Worm (Caenorhabditis elegans) whole organism, early embryonic: Measurements from ENCODE around the gene clec-223.

Experiments
- B0310.2 ChIP-seq: sonication (generic microtip); optimal IDR thresholded peaks from 2 replicates; lab custom pipeline; 2016; ENCODE audit warnings: mild to moderate bottlenecking, missing genetic modification characterization, missing compliant biosample characterization
- F13C5.2 ChIP-seq: sonication (generic microtip); optimal IDR thresholded peaks from 2 replicates; lab custom pipeline; 2017; ENCODE audit warnings: mild to moderate bottlenecking, missing genetic modification characterization, inconsistent platforms, missing compliant biosample characterization
- aly-1 ChIP-seq: sonication (generic microtip); optimal IDR thresholded peaks from 2 replicates; lab custom pipeline; 2016; ENCODE audit warnings: missing genetic modification characterization, missing compliant biosample characterization
- ama-1 ChIP-seq: fragments of 150-350 bp; optimal IDR thresholded peaks from 2 replicates; lab custom pipeline; 2014
- ceh-13 ChIP-seq: fragments of 200-800 bp; sonication (Bioruptor generic); optimal IDR thresholded peaks from 2 replicates; lab custom pipeline; 2018; ENCODE audit warnings: mild to moderate bottlenecking, missing genetic modification characterization, missing compliant biosample characterization
- ceh-36 ChIP-seq: sonication (generic microtip); optimal IDR thresholded peaks from 2 replicates; lab custom pipeline; 2016; ENCODE audit warnings: missing genetic modification characterization, inconsistent platforms, missing compliant biosample characterization
- ets-7 ChIP-seq: sonication (generic microtip); optimal IDR thresholded peaks from 2 replicates; lab custom pipeline; 2016; ENCODE audit warnings: missing genotype, missing genetic modification characterization, missing compliant biosample characterization
- flt-1 ChIP-seq: fragments of 200-800 bp; sonication (Bioruptor generic); IDR thresholded peaks from 2 replicates; pipeline ENCODE4 v1.3.6; 2022; ENCODE audit warnings: missing genetic modification characterization, missing compliant biosample characterization
- hmbx-1 ChIP-seq: sonication (generic microtip); optimal IDR thresholded peaks from 2 replicates; lab custom pipeline; 2016; ENCODE audit warnings: mild to moderate bottlenecking, missing genetic modification characterization, missing compliant biosample characterization
- hmg-4 ChIP-seq: fragments of 200-800 bp; sonication (Bioruptor generic); optimal IDR thresholded peaks from 2 replicates; lab custom pipeline; 2018; ENCODE audit warnings: mild to moderate bottlenecking, missing genetic modification characterization, missing compliant biosample characterization
- hnd-1 ChIP-seq: sonication (generic microtip); optimal IDR thresholded peaks from 2 replicates; lab custom pipeline; 2016; ENCODE audit warnings: missing genetic modification characterization, missing compliant biosample characterization
- pes-1 ChIP-seq: fragments of 200-800 bp; sonication (Bioruptor generic); IDR thresholded peaks from 2 replicates; pipeline ENCODE4 v1.3.6; 2022; ENCODE audit warnings: missing genetic modification reagents, missing genetic modification characterization, missing compliant biosample characterization
- scrt-1 ChIP-seq: fragments of 200-800 bp; sonication (Bioruptor generic); IDR thresholded peaks from 2 replicates; pipeline ENCODE4 v1.3.6; 2022; ENCODE audit warnings: missing genetic modification characterization, missing compliant biosample characterization
- sea-1 ChIP-seq: fragments of 200-800 bp; sonication (Bioruptor generic); conservative IDR thresholded peaks from 2 replicates; pipeline ENCODE4 v1.3.6; 2022; ENCODE audit warnings: missing genetic modification characterization, missing compliant biosample characterization
- tbx-11 ChIP-seq: fragments of 200-800 bp; sonication (Bioruptor generic); IDR thresholded peaks from 2 replicates; pipeline ENCODE4 v1.3.6; 2022; ENCODE audit warnings: missing genetic modification characterization, missing compliant biosample characterization
- tbx-37 ChIP-seq: fragments of 200-800 bp; sonication (Bioruptor generic); conservative IDR thresholded peaks from 2 replicates; pipeline ENCODE4 v1.3.6; 2022; ENCODE audit warnings: missing genetic modification reagents, missing genetic modification characterization, missing compliant biosample characterization
- tra-4 ChIP-seq: sonication (generic microtip); optimal IDR thresholded peaks from 2 replicates; lab custom pipeline; 2017; ENCODE audit warnings: missing genetic modification characterization, missing compliant biosample characterization

clec-223 gene

DNA sequence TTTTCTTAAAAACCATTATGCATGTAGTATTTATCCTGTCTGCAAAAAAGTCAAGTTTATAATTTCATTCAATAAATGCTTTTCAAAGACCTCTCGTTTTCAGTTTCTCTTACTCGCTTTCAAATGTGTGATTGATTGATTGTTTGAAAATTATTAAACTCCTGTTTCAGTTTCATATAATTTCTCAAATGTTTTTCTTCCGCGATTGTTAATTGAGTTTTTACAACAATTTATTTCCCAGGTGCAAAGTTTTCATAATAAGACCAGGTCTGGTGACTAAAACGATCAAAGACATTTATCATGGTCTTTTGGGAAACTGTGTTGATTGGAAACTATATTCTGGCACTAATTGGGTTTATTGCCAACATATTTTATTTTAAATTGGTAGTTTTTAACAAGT is 21.4 kb downstream of the clec-223 start, which contains the start of gene T03F7.6:
T03F7.6 (plus strand) TSS at position 301 of the 400 bp plus-strand sequence.
- no peak for TF ChIP-seq F13C5.2 (tag; lab: Kevin White, UChicago)
- TF ChIP-seq ama-1 = no peak
- TF ChIP-seq scrt-1 = no peak
- no peak for TF ChIP-seq tbx-11 (GFP tag; lab: Robert Waterston, UW)
- no peak for TF ChIP-seq hmbx-1 (tag; lab: Kevin White, UChicago)

DNA sequence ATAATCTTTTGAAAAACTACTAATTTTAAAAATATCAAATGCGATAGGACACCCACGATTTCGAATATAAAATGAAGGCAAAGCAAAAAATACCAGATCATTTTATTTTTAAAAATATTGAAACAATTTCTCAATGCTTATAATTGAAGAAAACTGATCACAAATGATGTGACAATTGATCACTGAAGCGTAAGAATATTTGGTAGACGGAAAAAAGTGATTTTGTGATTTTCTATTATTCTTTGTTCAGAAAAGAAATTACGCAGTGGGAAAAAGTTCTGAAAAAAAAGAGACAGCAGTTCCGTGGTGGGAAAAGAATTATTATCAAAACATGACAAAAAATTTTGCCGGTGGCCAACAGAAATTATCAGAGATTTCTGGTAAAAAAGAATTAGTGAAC is 25.7 kb downstream of the clec-223 start, which contains the start of gene T03F7.5:
T03F7.5 (minus strand) TSS at position 101 of the 400 bp plus-strand sequence.
- TF ChIP-seq aly-1 = no peak
- TF ChIP-seq sea-1 = no peak
- TF ChIP-seq tbx-37 = no peak
- TF ChIP-seq flt-1 = no peak
- no peak for TF ChIP-seq B0310.2 (tag; lab: Kevin White, UChicago)
- TF ChIP-seq tbx-11 (GFP tag; lab: Robert Waterston, UW) = no peak

DNA sequence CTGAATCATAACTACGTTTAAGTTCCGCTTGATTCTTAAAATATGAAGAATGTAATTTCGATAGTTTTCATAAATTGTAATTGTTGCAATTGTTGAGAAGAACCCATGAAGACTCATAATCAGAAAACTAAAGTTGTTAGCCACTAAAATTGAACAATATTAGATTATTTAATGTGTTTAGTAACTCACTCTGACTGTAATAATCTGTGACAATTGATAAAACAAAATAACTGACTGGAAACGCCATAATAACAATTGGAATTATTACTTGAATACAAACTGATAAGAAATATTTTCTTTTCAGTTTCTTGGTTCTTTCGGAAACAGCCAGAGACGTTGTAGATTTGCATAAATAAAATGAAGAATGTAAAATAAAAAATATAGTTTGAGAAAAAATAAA is 26.5 kb downstream of the clec-223 start:
- TF ChIP-seq sea-1 (no peak), aly-1 (no peak), ama-1 (no peak), tbx-11 (GFP tag; lab: Robert Waterston, UW) (no peak), ceh-36 (tag; lab: Kevin White, UChicago) (no peak), tbx-37 (no peak), tra-4 (tag; lab: Kevin White, UChicago) (no peak), scrt-1 (no peak), F13C5.2 (tag; lab: Kevin White, UChicago) (no peak), B0310.2 (tag; lab: Kevin White, UChicago) (no peak), pes-1 (no peak), ets-7 (tag; lab: Kevin White, UChicago) (no peak), ceh-13 (GFP tag; lab: Kevin White, UChicago) (no peak), hnd-1 (tag; lab: Kevin White, UChicago) (no peak), hmg-4 (no peak), hmbx-1 (tag; lab: Kevin White, UChicago) (no peak), flt-1 (no peak)

DNA sequence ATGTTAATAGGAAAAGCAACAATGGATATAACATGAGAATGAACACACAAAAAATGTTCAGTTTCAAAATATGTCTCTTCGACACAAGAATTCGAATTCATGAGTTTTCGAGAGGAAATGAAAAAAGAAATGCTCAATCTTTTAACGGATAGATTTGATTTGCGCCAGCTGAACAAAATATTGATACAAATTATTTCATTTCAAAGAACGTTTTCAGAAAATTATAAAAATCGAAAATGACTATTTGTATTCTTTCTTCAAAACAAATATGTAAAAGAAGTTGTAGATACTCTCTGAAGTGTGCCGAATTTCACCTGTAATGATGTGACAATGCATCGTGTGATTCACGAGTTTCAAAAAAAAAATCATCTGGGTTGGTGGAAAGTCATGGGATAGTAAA is 27.6 kb downstream of the clec-223 start, which contains the start of gene srh-47:
srh-47 (minus strand) TSS at position 101 of the 400 bp plus-strand sequence.
- no peak for TF ChIP-seq tbx-11 (GFP tag; lab: Robert Waterston, UW)
- no peak for TF ChIP-seq scrt-1

DNA sequence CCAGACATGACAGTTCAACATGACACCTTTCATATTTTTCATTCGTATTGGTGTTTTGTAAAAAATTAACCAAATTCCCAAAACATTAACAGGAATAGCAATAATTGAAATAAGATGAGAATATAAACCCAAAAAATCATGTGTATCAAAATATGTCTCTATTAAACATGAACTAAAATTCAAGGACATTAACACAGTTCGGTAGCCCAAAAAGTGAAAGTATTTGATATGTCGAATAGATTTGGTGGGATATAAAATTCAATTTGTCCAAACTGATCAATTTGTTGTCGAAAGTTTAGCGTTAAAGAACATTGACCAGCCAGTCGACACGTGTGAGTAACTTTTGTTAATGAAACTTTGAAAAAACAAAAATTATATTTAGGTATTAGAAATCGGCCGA is 29.8 kb downstream of the clec-223 start, which contains the start of gene srh-46:
srh-46 (minus strand) TSS at position 189 of the 400 bp plus-strand sequence.
- TF ChIP-seq aly-1 = no peak
- TF ChIP-seq F13C5.2 (tag; lab: Kevin White, UChicago) = no peak
- no peak for TF ChIP-seq B0310.2 (tag; lab: Kevin White, UChicago)
- no peak for TF ChIP-seq hmg-4
- no peak for TF ChIP-seq hnd-1 (tag; lab: Kevin White, UChicago)
- TF ChIP-seq ceh-36 (tag; lab: Kevin White, UChicago) = no peak
- TF ChIP-seq scrt-1 = no peak
- TF ChIP-seq hmbx-1 (tag; lab: Kevin White, UChicago) = no peak
- no peak for TF ChIP-seq tra-4 (tag; lab: Kevin White, UChicago)
- TF ChIP-seq ama-1 = no peak
- TF ChIP-seq pes-1 = no peak
- TF ChIP-seq flt-1 = no peak
- TF ChIP-seq tbx-37 = no peak
- TF ChIP-seq ceh-13 (GFP tag; lab: Kevin White, UChicago) = no peak
- TF ChIP-seq ets-7 (tag; lab: Kevin White, UChicago) = no peak
- TF ChIP-seq tbx-11 (GFP tag; lab: Robert Waterston, UW) = no peak
- no peak for TF ChIP-seq sea-1

DNA sequence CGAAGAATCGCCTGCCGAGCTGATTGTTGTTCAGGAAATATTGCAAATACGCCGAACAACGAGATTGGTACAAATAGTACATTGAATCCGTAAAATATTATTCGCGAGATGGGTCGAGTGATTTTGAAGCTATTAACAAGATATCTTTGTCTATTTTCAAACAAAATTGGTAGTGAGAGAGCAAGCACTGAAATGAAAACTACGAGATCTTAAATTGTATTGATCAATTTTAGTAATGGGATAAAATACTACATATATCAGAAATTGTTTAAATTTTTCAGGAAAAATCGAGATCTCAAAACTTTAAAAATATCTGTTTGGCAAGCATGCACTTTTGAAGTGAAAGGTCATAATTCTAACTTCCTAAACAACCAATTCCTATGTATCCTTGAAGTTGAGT is 31.3 kb downstream of the clec-223 start:
- TF ChIP-seq ceh-36 (tag; lab: Kevin White, UChicago) = no peak

DNA sequence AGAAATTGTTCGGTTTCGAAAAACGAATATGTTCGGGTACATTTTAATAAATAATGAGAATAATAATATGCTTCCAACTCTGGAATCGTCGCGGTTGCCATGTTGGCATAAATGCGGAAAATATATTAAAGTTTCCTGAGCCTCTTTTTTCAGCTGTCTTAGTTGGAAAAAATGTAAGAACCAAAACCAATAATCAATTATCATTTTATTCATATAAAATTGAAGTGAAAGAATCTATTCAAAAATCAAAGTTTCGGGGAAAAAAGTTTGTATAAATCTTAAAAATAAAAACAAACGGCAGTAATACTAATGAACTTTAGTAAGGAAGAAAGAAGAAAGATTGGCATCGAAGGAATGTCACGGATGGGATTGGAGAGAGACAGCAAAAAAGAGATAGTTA is 31.9 kb downstream of the clec-223 start, which contains the start of gene srh-45:
srh-45 (minus strand) TSS at position 101 of the 400 bp plus-strand sequence.
- no peak for TF ChIP-seq F13C5.2 (tag; lab: Kevin White, UChicago)
- no peak for TF ChIP-seq B0310.2 (tag; lab: Kevin White, UChicago)

DNA sequence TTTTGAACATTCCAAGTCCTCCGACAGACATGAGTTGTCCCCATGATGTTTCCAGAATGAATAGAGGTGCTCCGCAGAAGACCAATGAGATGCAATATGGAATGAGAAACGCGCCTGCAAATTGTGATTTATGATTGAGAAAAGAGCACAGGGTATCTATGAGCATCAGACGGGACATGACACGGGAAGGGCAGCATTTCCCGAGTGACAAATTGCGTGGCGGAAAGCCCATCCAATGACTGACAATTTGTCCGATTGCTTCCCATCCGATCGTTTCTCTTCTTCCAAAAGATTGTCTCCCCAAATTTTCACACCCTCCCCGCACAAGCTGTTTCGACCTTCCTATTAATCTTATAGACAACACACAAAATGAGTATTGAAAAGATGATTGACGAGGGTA is 34.8 kb downstream of the clec-223 start:
- TF ChIP-seq pes-1 (no peak), ceh-13 (GFP tag; lab: Kevin White, UChicago) (no peak), hmbx-1 (tag; lab: Kevin White, UChicago) (no peak), tbx-37 (no peak), scrt-1 (no peak), aly-1 (no peak), ceh-36 (tag; lab: Kevin White, UChicago) (no peak), B0310.2 (tag; lab: Kevin White, UChicago) (no peak), hnd-1 (tag; lab: Kevin White, UChicago) (no peak), tbx-11 (GFP tag; lab: Robert Waterston, UW) (no peak)

DNA sequence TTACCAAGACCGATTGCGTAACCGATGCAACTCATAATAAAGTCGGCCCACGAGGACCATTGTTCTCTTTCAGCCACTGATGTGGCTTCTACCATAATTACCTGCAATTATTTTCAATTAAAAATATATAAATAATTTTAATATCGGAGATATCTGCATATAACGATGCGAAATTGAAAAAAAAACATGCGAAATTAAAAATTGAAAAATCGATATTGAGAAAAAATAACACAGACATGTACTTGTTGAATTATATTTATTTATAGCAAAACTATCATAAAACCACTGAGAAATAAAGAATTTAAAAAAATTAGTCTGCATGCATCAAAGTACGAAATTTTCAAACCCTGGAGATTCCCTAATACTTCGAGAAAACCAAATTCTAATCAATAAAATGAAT is 35.4 kb downstream of the clec-223 start, which contains the start of gene snf-11:
snf-11 (minus strand) TSS at position 101 of the 400 bp plus-strand sequence.
- TF ChIP-seq scrt-1 (no peak), sea-1 (no peak), B0310.2 (tag; lab: Kevin White, UChicago) (no peak), ceh-13 (GFP tag; lab: Kevin White, UChicago) (no peak), flt-1 (no peak), hmbx-1 (tag; lab: Kevin White, UChicago) (no peak), ceh-36 (tag; lab: Kevin White, UChicago) (no peak), hnd-1 (tag; lab: Kevin White, UChicago) (no peak), ets-7 (tag; lab: Kevin White, UChicago) (no peak), tra-4 (tag; lab: Kevin White, UChicago) (no peak), aly-1 (no peak), F13C5.2 (tag; lab: Kevin White, UChicago) (no peak), tbx-11 (GFP tag; lab: Robert Waterston, UW) (no peak), hmg-4 (no peak), pes-1 (no peak), ama-1 (no peak), tbx-37 (no peak)
